Worm (Caenorhabditis elegans) whole organism, L2 larva: ENCODE data around the gene M60.7.

ENCODE experiments used
- C34F6.9 ChIP-seq: fragments of 150-350 bp; optimal IDR thresholded peaks from 2 replicates; lab custom pipeline; 2014; ENCODE audit warnings: missing biosample characterization, missing genetic modification characterization
- F13H6.1 ChIP-seq: sonication (generic microtip); optimal IDR thresholded peaks from 2 replicates; lab custom pipeline; 2016; ENCODE audit warnings: missing genetic modification characterization, missing compliant biosample characterization
- R02D3.7 ChIP-seq: fragments of 150-350 bp; optimal IDR thresholded peaks from 2 replicates; lab custom pipeline; 2014; ENCODE audit warnings: missing biosample characterization, missing genetic modification characterization
- Y55F3AM.14 ChIP-seq: fragments of 200-800 bp; sonication (Bioruptor generic); optimal IDR thresholded peaks from 2 replicates; lab custom pipeline; 2018; ENCODE audit warnings: mild to moderate bottlenecking, missing genetic modification characterization, missing compliant biosample characterization
- ZK546.5 ChIP-seq: sonication (generic microtip); optimal IDR thresholded peaks from 2 replicates; lab custom pipeline; 2017; ENCODE audit warnings: missing biosample characterization, missing genetic modification characterization
- alr-1 ChIP-seq: fragments of 150-350 bp; optimal IDR thresholded peaks from 2 replicates; lab custom pipeline; 2014; ENCODE audit warnings: missing biosample characterization, missing genetic modification characterization
- aly-2 ChIP-seq: fragments of 150-350 bp; optimal IDR thresholded peaks from 2 replicates; lab custom pipeline; 2014; ENCODE audit warnings: missing biosample characterization, missing genetic modification characterization
- ama-1 ChIP-seq: fragments of 150-350 bp; optimal IDR thresholded peaks from 2 replicates; lab custom pipeline; 2018; ENCODE audit warnings: inconsistent platforms
- ceh-82 ChIP-seq: fragments of 150-350 bp; optimal IDR thresholded peaks from 2 replicates; lab custom pipeline; 2014; ENCODE audit warnings: missing biosample characterization, missing genetic modification characterization
- crh-2 ChIP-seq: sonication (generic microtip); optimal IDR thresholded peaks from 2 replicates; lab custom pipeline; 2017; ENCODE audit warnings: missing biosample characterization, missing genetic modification characterization
- dmd-4 ChIP-seq: sonication (generic microtip); optimal IDR thresholded peaks from 2 replicates; lab custom pipeline; 2017; ENCODE audit warnings: missing biosample characterization, missing genetic modification characterization
- egl-27 ChIP-seq: sonication (generic microtip); optimal IDR thresholded peaks from 3 replicates; lab custom pipeline; 2017; ENCODE audit warnings: missing biosample characterization, missing genetic modification reagents, missing genetic modification characterization
- elt-1 ChIP-seq: fragments of 150-350 bp; optimal IDR thresholded peaks from 2 replicates; lab custom pipeline; 2014; ENCODE audit warnings: missing biosample characterization, missing genetic modification characterization
- elt-3 ChIP-seq: sonication (generic microtip); optimal IDR thresholded peaks from 2 replicates; lab custom pipeline; 2017; ENCODE audit warnings: missing biosample characterization, missing genetic modification characterization
- fos-1 ChIP-seq: fragments of 150-350 bp; optimal IDR thresholded peaks from 2 replicates; lab custom pipeline; 2014; ENCODE audit warnings: missing biosample characterization, missing genetic modification characterization
- gmeb-1 ChIP-seq: fragments of 150-350 bp; optimal IDR thresholded peaks from 2 replicates; lab custom pipeline; 2014; ENCODE audit warnings: missing biosample characterization, missing genetic modification characterization
- lin-11 ChIP-seq: fragments of 150-350 bp; sonication (generic microtip); optimal IDR thresholded peaks from 2 replicates; lab custom pipeline; 2014; ENCODE audit warnings: missing biosample characterization, missing genetic modification characterization, inconsistent platforms, mixed read lengths
- lin-13 ChIP-seq: fragments of 150-350 bp; optimal IDR thresholded peaks from 2 replicates; lab custom pipeline; 2014; ENCODE audit warnings: missing biosample characterization, missing genetic modification reagents, missing genetic modification characterization
- lin-39 ChIP-seq: fragments of 150-350 bp; optimal IDR thresholded peaks from 2 replicates; lab custom pipeline; 2014; ENCODE audit warnings: missing biosample characterization, missing genetic modification reagents, missing genetic modification characterization
- mab-5 ChIP-seq: fragments of 150-350 bp; optimal IDR thresholded peaks from 2 replicates; lab custom pipeline; 2014; ENCODE audit warnings: missing biosample characterization, missing genetic modification characterization
- mdl-1 ChIP-seq, 2 experiments: fragments of 150-350 bp in 1 of 2; sonication (generic microtip) in 1 of 2; optimal IDR thresholded peaks; 2 replicates each; lab custom pipeline; 2017; ENCODE audit warnings: missing biosample characterization in 2 of 2, missing genetic modification characterization in 2 of 2
- nhr-10 ChIP-seq: sonication (generic microtip); optimal IDR thresholded peaks from 2 replicates; lab custom pipeline; 2017; ENCODE audit warnings: missing biosample characterization, missing genetic modification characterization
- nhr-11 ChIP-seq: fragments of 150-350 bp; optimal IDR thresholded peaks from 2 replicates; lab custom pipeline; 2014; ENCODE audit warnings: missing biosample characterization, missing genetic modification characterization
- nhr-12 ChIP-seq: fragments of 150-350 bp; optimal IDR thresholded peaks from 2 replicates; lab custom pipeline; 2014; ENCODE audit warnings: missing biosample characterization, missing genetic modification characterization
- nhr-129 ChIP-seq: fragments of 150-350 bp; optimal IDR thresholded peaks from 2 replicates; lab custom pipeline; 2014; ENCODE audit warnings: missing biosample characterization, missing genetic modification characterization
- nhr-21 ChIP-seq: fragments of 150-350 bp; optimal IDR thresholded peaks from 2 replicates; lab custom pipeline; 2014; ENCODE audit warnings: missing biosample characterization, missing genetic modification characterization
- nhr-237 ChIP-seq: fragments of 150-350 bp; optimal IDR thresholded peaks from 2 replicates; lab custom pipeline; 2014; ENCODE audit warnings: missing biosample characterization, missing genetic modification characterization
- nhr-25 ChIP-seq: fragments of 150-350 bp; sonication (generic microtip); optimal IDR thresholded peaks from 3 replicates; lab custom pipeline; 2014; ENCODE audit warnings: missing biosample characterization, missing genetic modification characterization
- nhr-6 ChIP-seq: fragments of 150-350 bp; optimal IDR thresholded peaks from 2 replicates; lab custom pipeline; 2014; ENCODE audit warnings: missing biosample characterization, missing genetic modification characterization
- nhr-77 ChIP-seq: fragments of 150-350 bp; optimal IDR thresholded peaks from 2 replicates; lab custom pipeline; 2014; ENCODE audit warnings: missing biosample characterization, missing genetic modification characterization
- peb-1 ChIP-seq: fragments of 150-350 bp; optimal IDR thresholded peaks from 2 replicates; lab custom pipeline; 2014; ENCODE audit warnings: missing biosample characterization, missing genetic modification characterization
- sem-4 ChIP-seq: fragments of 150-350 bp; optimal IDR thresholded peaks from 2 replicates; lab custom pipeline; 2014; ENCODE audit warnings: missing biosample characterization, missing genetic modification reagents, missing genetic modification characterization
- skn-1 ChIP-seq: sonication (generic microtip); optimal IDR thresholded peaks from 2 replicates; lab custom pipeline; 2017; ENCODE audit warnings: missing biosample characterization, missing genetic modification characterization
- sma-3 ChIP-seq: sonication (generic microtip); optimal IDR thresholded peaks from 2 replicates; lab custom pipeline; 2016; ENCODE audit warnings: missing genetic modification reagents, missing genetic modification characterization, missing compliant biosample characterization
- sma-9 ChIP-seq, 2 experiments: fragments of 150-350 bp in 1 of 2; sonication (generic microtip) in 1 of 2; optimal IDR thresholded peaks; 2 replicates each; lab custom pipeline; 2014 to 2016; ENCODE audit warnings: missing genetic modification characterization in 2 of 2, mild to moderate bottlenecking in 1 of 2, missing biosample characterization in 1 of 2, missing compliant biosample characterization in 1 of 2, missing genetic modification reagents in 1 of 2, moderate library complexity in 1 of 2
- snpc-4 ChIP-seq: fragments of 150-350 bp; optimal IDR thresholded peaks from 2 replicates; lab custom pipeline; 2014; ENCODE audit warnings: missing biosample characterization, missing genetic modification characterization
- unc-55 ChIP-seq: fragments of 150-350 bp; sonication (generic microtip); optimal IDR thresholded peaks from 3 replicates; lab custom pipeline; 2014; ENCODE audit warnings: missing biosample characterization, missing genetic modification reagents, missing genetic modification characterization
- unc-62 ChIP-seq: fragments of 150-350 bp; optimal IDR thresholded peaks from 2 replicates; lab custom pipeline; 2014; ENCODE audit warnings: missing biosample characterization, missing genetic modification reagents, missing genetic modification characterization
- zag-1 ChIP-seq: fragments of 150-350 bp; optimal IDR thresholded peaks from 2 replicates; lab custom pipeline; 2014; ENCODE audit warnings: missing biosample characterization, missing genetic modification characterization
- ztf-1 ChIP-seq: fragments of 200-800 bp; sonication (Bioruptor generic); conservative IDR thresholded peaks from 2 replicates; pipeline ENCODE4 v1.3.6; 2022; ENCODE audit warnings: missing genetic modification characterization, missing compliant biosample characterization
- ztf-11 ChIP-seq: sonication (generic microtip); optimal IDR thresholded peaks from 2 replicates; lab custom pipeline; 2017; ENCODE audit warnings: missing biosample characterization, missing genetic modification characterization
- ztf-4 ChIP-seq: fragments of 150-350 bp; optimal IDR thresholded peaks from 2 replicates; lab custom pipeline; 2014; ENCODE audit warnings: missing biosample characterization, missing genetic modification characterization

M60.7 gene

DNA sequence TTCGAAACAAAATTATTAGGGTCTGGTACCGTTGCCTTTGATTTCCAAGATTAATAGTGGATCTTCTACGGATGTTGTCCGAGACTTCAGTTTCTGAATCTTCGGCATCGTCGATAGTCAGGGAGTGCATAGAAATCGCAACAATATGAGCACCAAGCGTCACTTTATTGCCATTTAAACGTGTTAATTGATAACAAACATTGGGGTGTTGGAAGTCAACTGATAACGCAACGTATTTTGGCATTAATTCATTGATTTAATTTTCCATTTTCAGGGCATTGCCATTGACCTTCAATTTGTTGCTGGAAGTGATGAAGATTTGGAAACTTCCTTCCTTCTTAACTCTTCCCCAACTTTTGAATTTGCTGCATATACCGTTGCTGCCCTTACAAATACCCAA is 14.8 kb downstream of the M60.7 start, which contains the start of gene kqt-2:
TSS of gene kqt-2 (minus strand) at position 244 of the 400 bp plus-strand sequence.
- TF ChIP-seq C34F6.9 (tag; lab: Kevin White, UChicago) (no peak), dmd-4 (tag; lab: Kevin White, UChicago) (no peak), aly-2 (tag; lab: Kevin White, UChicago) (no peak), skn-1 (tag; lab: Kevin White, UChicago) (no peak), nhr-10 (tag; lab: Kevin White, UChicago) (no peak), nhr-11 (tag; lab: Kevin White, UChicago) (no peak), crh-2 (tag; lab: Kevin White, UChicago) (peak; percentile 32), sma-3 (no peak), fos-1 (peak; percentile 69), nhr-77 (tag; lab: Kevin White, UChicago) (no peak), alr-1 (no peak)

DNA sequence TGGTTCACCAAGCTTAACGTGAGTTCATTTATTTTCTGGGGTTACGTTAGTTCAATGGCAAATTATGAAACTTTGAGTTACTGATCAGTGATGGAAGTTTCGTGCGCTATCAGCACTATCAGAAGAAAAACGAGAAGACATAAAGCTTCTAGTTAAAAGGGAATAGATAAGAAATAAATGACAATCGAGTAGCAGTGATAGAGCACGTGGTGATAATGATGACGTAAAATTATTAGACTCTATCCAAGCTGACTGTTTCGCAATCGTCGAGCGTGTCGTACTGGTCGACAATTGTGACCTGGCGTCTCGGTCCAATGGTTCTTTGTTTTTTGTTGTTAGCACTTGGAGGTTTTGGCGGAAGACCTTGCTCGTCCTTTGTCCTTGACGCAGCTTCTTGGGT is 17.9 kb downstream of the M60.7 start:
- TF ChIP-seq nhr-10 (tag; lab: Kevin White, UChicago) (no peak), ZK546.5 (no peak), sma-3 (peak; percentile 22), nhr-12 (tag; lab: Kevin White, UChicago) (no peak), nhr-25 (tag; lab: Kevin White, UChicago) (no peak), nhr-6 (tag; lab: Kevin White, UChicago) (no peak), lin-39 (tag; lab: Kevin White, UChicago) (no peak), alr-1 (no peak), skn-1 (tag; lab: Kevin White, UChicago) (peak; percentile 47), gmeb-1 (tag; lab: Kevin White, UChicago) (peak; percentile 54), fos-1 (peak; percentile 73), sma-9 (GFP tag; optimal IDR thresholded peaks at IDR 0.05; lab: Kevin White, UChicago) (peak; percentile 82), sma-9 (tag; optimal IDR thresholded peaks at IDR 0.05; lab: Kevin White, UChicago) (no peak), ztf-4 (tag; lab: Kevin White, UChicago) (no peak), ztf-11 (tag; lab: Kevin White, UChicago) (no peak), snpc-4 (tag; lab: Kevin White, UChicago) (no peak), lin-11 (no peak), elt-3 (no peak), dmd-4 (tag; lab: Kevin White, UChicago) (no peak), F13H6.1 (tag; lab: Kevin White, UChicago) (no peak), lin-13 (GFP tag; lab: Kevin White, UChicago) (no peak), egl-27 (tag; lab: Kevin White, UChicago) (no peak), elt-1 (tag; lab: Kevin White, UChicago) (no peak), mab-5 (tag; lab: Kevin White, UChicago) (no peak), mdl-1 (tag; optimal IDR thresholded peaks at IDR 0.05; lab: Kevin White, UChicago) (peak in 1 of 2 experiments; percentile 52), nhr-11 (tag; lab: Kevin White, UChicago) (no peak), nhr-21 (tag; lab: Kevin White, UChicago) (no peak), crh-2 (tag; lab: Kevin White, UChicago) (peak; percentile 45)

DNA sequence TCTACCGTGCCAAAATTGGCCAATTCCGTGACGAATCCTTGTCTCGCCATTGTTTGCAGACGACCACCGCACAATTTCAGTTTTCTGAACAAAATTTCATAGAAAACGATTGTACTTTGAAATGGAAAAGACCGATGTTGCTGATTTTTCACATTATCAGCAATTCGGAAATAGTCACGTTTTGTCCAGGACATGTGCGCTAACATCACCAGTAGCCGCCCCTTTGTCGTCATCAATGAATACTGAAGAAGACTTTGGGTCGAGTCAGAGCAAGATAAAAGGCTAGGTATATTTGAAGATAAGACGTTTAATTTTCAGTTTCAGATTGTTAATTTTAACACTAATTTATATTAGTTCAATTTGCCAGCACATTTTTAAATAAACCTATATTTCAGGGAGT is 19.1 kb downstream of the M60.7 start, which contains the start of gene endu-2:
TSS of gene endu-2 (plus strand) at position 396 of the 400 bp plus-strand sequence.
- TF ChIP-seq sma-9 (GFP tag; optimal IDR thresholded peaks at IDR 0.05; lab: Kevin White, UChicago) (peak; percentile 74), sma-9 (tag; optimal IDR thresholded peaks at IDR 0.05; lab: Kevin White, UChicago) (no peak), skn-1 (tag; lab: Kevin White, UChicago) (no peak), fos-1 (peak; percentile 65), F13H6.1 (tag; lab: Kevin White, UChicago) (peak; percentile 32), ama-1 (lab: Kevin White, UChicago) (no peak), ztf-4 (tag; lab: Kevin White, UChicago) (no peak), lin-11 (no peak), mdl-1 (tag; optimal IDR thresholded peaks at IDR 0.05; lab: Kevin White, UChicago) (peak in 1 of 2 experiments; percentile 35), sem-4 (tag; lab: Kevin White, UChicago) (no peak), crh-2 (tag; lab: Kevin White, UChicago) (no peak)

DNA sequence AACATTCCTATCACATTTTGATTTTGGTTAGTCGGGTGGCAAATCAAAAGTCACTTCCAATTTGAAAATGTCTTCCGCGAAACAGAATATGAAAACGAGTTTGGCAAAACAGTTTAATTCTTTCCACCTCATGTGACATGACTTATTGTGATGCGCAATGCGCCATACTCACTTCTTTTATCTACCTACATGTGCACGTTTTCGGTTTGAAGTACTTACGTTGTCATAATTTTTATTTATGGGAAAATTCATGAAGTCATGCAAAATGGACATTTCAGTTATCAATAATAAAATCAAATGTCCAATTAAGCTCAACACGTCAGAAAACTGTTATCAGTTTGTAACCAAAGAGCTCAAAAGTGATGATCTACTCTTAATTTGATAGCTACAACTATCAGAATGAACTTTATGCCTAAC is 22.3 kb downstream of the M60.7 start:
- TF ChIP-seq peb-1 (tag; lab: Kevin White, UChicago) (no peak), unc-62 (GFP tag; lab: Kevin White, UChicago) (no peak), gmeb-1 (tag; lab: Kevin White, UChicago) (peak; percentile 55), lin-39 (tag; lab: Kevin White, UChicago) (no peak), ztf-1 (GFP tag; lab: Robert Waterston, UW) (no peak), nhr-77 (tag; lab: Kevin White, UChicago) (no peak), elt-1 (tag; lab: Kevin White, UChicago) (no peak), nhr-11 (tag; lab: Kevin White, UChicago) (no peak), nhr-10 (tag; lab: Kevin White, UChicago) (no peak), nhr-129 (tag; lab: Kevin White, UChicago) (peak; percentile 68), unc-55 (GFP tag; lab: Kevin White, UChicago) (no peak), C34F6.9 (tag; lab: Kevin White, UChicago) (peak; percentile 8), alr-1 (no peak), elt-3 (no peak), R02D3.7 (no peak), nhr-21 (tag; lab: Kevin White, UChicago) (no peak), ZK546.5 (no peak), snpc-4 (tag; lab: Kevin White, UChicago) (no peak), F13H6.1 (tag; lab: Kevin White, UChicago) (no peak), crh-2 (tag; lab: Kevin White, UChicago) (peak; percentile 23), egl-27 (tag; lab: Kevin White, UChicago) (no peak), ceh-82 (no peak), dmd-4 (tag; lab: Kevin White, UChicago) (no peak), nhr-25 (tag; lab: Kevin White, UChicago) (peak; percentile 65), zag-1 (tag; lab: Kevin White, UChicago) (no peak), lin-13 (GFP tag; lab: Kevin White, UChicago) (no peak), sma-3 (peak; percentile 50), fos-1 (peak; percentile 50), nhr-237 (tag; lab: Kevin White, UChicago) (no peak), Y55F3AM.14 (GFP tag; lab: Kevin White, UChicago) (no peak)
